Fruit fly (Drosophila melanogaster) whole organism, prepupa: ENCODE measurements around the gene Delta.
A peak's percentile ranks its signal among the peaks of the same experiment; 100 is the strongest.

ENCODE experiments used
- Blimp-1 ChIP-seq: fragments of 200-800 bp; sonication (Bioruptor generic); optimal IDR thresholded peaks from 3 replicates; lab custom pipeline; 2017; ENCODE audit warnings: missing biosample characterization, missing genetic modification characterization, mild to moderate bottlenecking, moderate library complexity, missing genetic modification reagents
- CG10669 ChIP-seq: fragments of 200-800 bp; sonication (Bioruptor generic); optimal IDR thresholded peaks from 3 replicates; lab custom pipeline; 2018; ENCODE audit warnings: missing biosample characterization, mild to moderate bottlenecking, missing genetic modification characterization, moderate library complexity
- CG11294 ChIP-seq: fragments of 200-800 bp; sonication (Bioruptor generic); IDR thresholded peaks from 2 replicates; pipeline ENCODE4 v1.3.6; 2022; ENCODE audit warnings: missing biosample characterization, missing genetic modification characterization
- CG11902 ChIP-seq: fragments of 200-800 bp; sonication (Bioruptor generic); optimal IDR thresholded peaks from 3 replicates; lab custom pipeline; 2016; ENCODE audit warnings: missing biosample characterization, missing genetic modification characterization
- CG16779 ChIP-seq: fragments of 200-800 bp; sonication (Bioruptor generic); optimal IDR thresholded peaks from 3 replicates; lab custom pipeline; 2017; ENCODE audit warnings: missing biosample characterization, mild to moderate bottlenecking, missing genetic modification characterization
- CG31627 ChIP-seq: fragments of 200-800 bp; sonication (Bioruptor generic); optimal IDR thresholded peaks from 3 replicates; lab custom pipeline; 2016; ENCODE audit warnings: missing biosample characterization, missing genetic modification characterization
- CG32006 ChIP-seq: fragments of 200-800 bp; sonication (Bioruptor generic); optimal IDR thresholded peaks from 3 replicates; lab custom pipeline; 2017; ENCODE audit warnings: missing biosample characterization, mild to moderate bottlenecking, missing genetic modification characterization
- CG34406 ChIP-seq: fragments of 200-800 bp; sonication (Bioruptor generic); optimal IDR thresholded peaks from 3 replicates; lab custom pipeline; 2016; ENCODE audit warnings: missing biosample characterization, missing genetic modification characterization
- CG3919 ChIP-seq: fragments of 200-800 bp; sonication (Bioruptor generic); optimal IDR thresholded peaks from 3 replicates; lab custom pipeline; 2016; ENCODE audit warnings: missing biosample characterization, missing genetic modification characterization
- CG6276 ChIP-seq: fragments of 200-800 bp; sonication (Bioruptor generic); optimal IDR thresholded peaks from 2 replicates; lab custom pipeline; 2017; ENCODE audit warnings: missing biosample characterization, mild to moderate bottlenecking, missing genetic modification characterization
- CG6792 ChIP-seq: fragments of 200-800 bp; sonication (Bioruptor generic); optimal IDR thresholded peaks from 3 replicates; lab custom pipeline; 2016; ENCODE audit warnings: missing biosample characterization, missing genetic modification characterization
- CG7368 ChIP-seq: fragments of 200-800 bp; sonication (Bioruptor generic); optimal IDR thresholded peaks from 3 replicates; lab custom pipeline; 2016; ENCODE audit warnings: missing biosample characterization, missing genetic modification characterization
- CG8319 ChIP-seq: fragments of 200-800 bp; sonication (Bioruptor generic); optimal IDR thresholded peaks from 3 replicates; lab custom pipeline; 2016; ENCODE audit warnings: missing biosample characterization, missing genetic modification characterization
- CG8632 ChIP-seq: fragments of 200-800 bp; sonication (Bioruptor generic); optimal IDR thresholded peaks from 3 replicates; lab custom pipeline; 2016; ENCODE audit warnings: missing biosample characterization, missing genetic modification characterization
- Eip75B ChIP-seq: fragments of 200-800 bp; sonication (Bioruptor generic); optimal IDR thresholded peaks from 3 replicates; lab custom pipeline; 2016; ENCODE audit warnings: missing biosample characterization, missing genetic modification characterization
- Eip78C ChIP-seq: fragments of 200-800 bp; sonication (Bioruptor generic); peaks from one replicate; lab custom pipeline; 2016; ENCODE audit warnings: missing biosample characterization, missing genetic modification characterization
- Eip93F ChIP-seq: fragments of 200-800 bp; sonication (Bioruptor generic); optimal IDR thresholded peaks from 2 replicates; lab custom pipeline; 2016; ENCODE audit warnings: missing biosample characterization, mild to moderate bottlenecking, missing genetic modification characterization
- Gug ChIP-seq: fragments of 200-800 bp; sonication (Bioruptor generic); IDR thresholded peaks from 2 replicates; pipeline ENCODE4 v1.3.6; 2022; ENCODE audit warnings: missing biosample characterization, missing genetic modification characterization
- Hr39 ChIP-seq: fragments of 200-800 bp; sonication (Bioruptor generic); optimal IDR thresholded peaks from 2 replicates; lab custom pipeline; 2016; ENCODE audit warnings: missing biosample characterization, missing genetic modification characterization
- Hr4 ChIP-seq: fragments of 200-800 bp; sonication (Bioruptor generic); optimal IDR thresholded peaks from 3 replicates; lab custom pipeline; 2016; ENCODE audit warnings: missing biosample characterization, missing genetic modification characterization
- Met ChIP-seq: fragments of 200-800 bp; sonication (Bioruptor generic); optimal IDR thresholded peaks from 3 replicates; lab custom pipeline; 2016; ENCODE audit warnings: missing biosample characterization, missing genetic modification characterization
- OdsH ChIP-seq: fragments of 200-800 bp; sonication (Bioruptor generic); optimal IDR thresholded peaks from 3 replicates; lab custom pipeline; 2016; ENCODE audit warnings: missing biosample characterization, missing genetic modification characterization
- Smox ChIP-seq: fragments of 200-800 bp; sonication (Bioruptor generic); optimal IDR thresholded peaks from 3 replicates; lab custom pipeline; 2016; ENCODE audit warnings: missing biosample characterization, missing genetic modification characterization
- Sox102F ChIP-seq: fragments of 200-800 bp; sonication (Bioruptor generic); optimal IDR thresholded peaks from 2 replicates; lab custom pipeline; 2016; ENCODE audit warnings: missing biosample characterization, mild to moderate bottlenecking, missing genetic modification characterization
- Sox14 ChIP-seq: fragments of 200-800 bp; sonication (Bioruptor generic); optimal IDR thresholded peaks from 3 replicates; lab custom pipeline; 2016; ENCODE audit warnings: missing biosample characterization, missing genetic modification characterization
- achi ChIP-seq: fragments of 200-800 bp; sonication (Bioruptor generic); optimal IDR thresholded peaks from 3 replicates; lab custom pipeline; 2016; ENCODE audit warnings: missing biosample characterization, missing genetic modification characterization
- acj6 ChIP-seq: fragments of 200-800 bp; sonication (Bioruptor generic); optimal IDR thresholded peaks from 3 replicates; lab custom pipeline; 2016; ENCODE audit warnings: missing biosample characterization, missing genetic modification characterization
- cyc ChIP-seq: fragments of 200-800 bp; sonication (Bioruptor generic); optimal IDR thresholded peaks from 3 replicates; lab custom pipeline; 2016; ENCODE audit warnings: missing biosample characterization, missing genetic modification characterization
- esn ChIP-seq: fragments of 200-800 bp; sonication (Bioruptor generic); optimal IDR thresholded peaks from 2 replicates; lab custom pipeline; 2016; ENCODE audit warnings: missing biosample characterization, mild to moderate bottlenecking, missing genetic modification characterization, moderate library complexity
- fd59A ChIP-seq: fragments of 200-800 bp; sonication (Bioruptor generic); optimal IDR thresholded peaks from 2 replicates; lab custom pipeline; 2017; ENCODE audit warnings: missing biosample characterization, mild to moderate bottlenecking, missing genetic modification characterization, missing genetic modification reagents
- lz ChIP-seq: fragments of 200-800 bp; sonication (Bioruptor generic); optimal IDR thresholded peaks from 3 replicates; lab custom pipeline; 2016; ENCODE audit warnings: missing biosample characterization, missing genetic modification characterization
- pdm3 ChIP-seq: fragments of 200-800 bp; sonication (Bioruptor generic); optimal IDR thresholded peaks from 3 replicates; lab custom pipeline; 2016; ENCODE audit warnings: missing biosample characterization, missing genetic modification characterization
- ss ChIP-seq, 2 experiments: fragments of 200-800 bp; sonication (Bioruptor generic); optimal IDR thresholded peaks; 2 replicates in 1 of 2; 3 replicates in 1 of 2; lab custom pipeline; 2017 to 2018; ENCODE audit warnings: mild to moderate bottlenecking in 2 of 2, missing biosample characterization in 2 of 2, missing genetic modification characterization in 2 of 2, moderate library complexity in 1 of 2
- svp ChIP-seq: fragments of 200-800 bp; sonication (Bioruptor generic); peaks from one replicate; lab custom pipeline; 2016; ENCODE audit warnings: missing biosample characterization, missing genetic modification characterization
- topi ChIP-seq: fragments of 200-800 bp; sonication (Bioruptor generic); optimal IDR thresholded peaks from 3 replicates; lab custom pipeline; 2016; ENCODE audit warnings: missing biosample characterization, missing genetic modification characterization
- vri ChIP-seq: fragments of 200-800 bp; sonication (Bioruptor generic); optimal IDR thresholded peaks from 3 replicates; lab custom pipeline; 2016; ENCODE audit warnings: missing biosample characterization, mild to moderate bottlenecking, missing genetic modification characterization

Delta gene

dm6 chr3R:19374689-19375088 lies 48.7 kb upstream of the Delta start, which contains the start of gene CG3581:
TSS of gene CG3581 (minus strand) at chr3R:19374789.
- TF ChIP-seq Eip78C (GFP tag; lab: Kevin White, UChicago) (no peak), fd59A (GFP tag; lab: Kevin White, UChicago) (no peak), CG16779 (tag; lab: Kevin White, UChicago) (no peak), topi (GFP tag; lab: Kevin White, UChicago) (no peak), Eip93F (GFP tag; lab: Kevin White, UChicago) (no peak), CG11294 (no peak), Smox (GFP tag; lab: Kevin White, UChicago) (no peak), cyc (GFP tag; lab: Kevin White, UChicago) (no peak)

dm6 chr3R:19370693-19371092 lies 44.7 kb upstream of the Delta start:
- TF ChIP-seq CG6276 (GFP tag; lab: Kevin White, UChicago): no peak
- peak; percentile 18 for TF ChIP-seq Eip78C (GFP tag; lab: Kevin White, UChicago)
- TF ChIP-seq svp (GFP tag; lab: Kevin White, UChicago): peak; percentile 16
- no peak for TF ChIP-seq CG6792 (GFP tag; lab: Kevin White, UChicago)

- TF ChIP-seq CG3919 (GFP tag; lab: Kevin White, UChicago): no peak
- TF ChIP-seq acj6 (GFP tag; lab: Kevin White, UChicago): no peak
- TF ChIP-seq, all 60 proteins: peak for 0
Observed at dm6 chr3R:19369060-19369459, 43.0 kb upstream of the Delta start.

dm6 chr3R:19362879-19363278 lies 36.9 kb upstream of the Delta start:
- TF ChIP-seq Gug: no peak
- peak; percentile 20 for TF ChIP-seq achi (GFP tag; lab: Kevin White, UChicago)
- TF ChIP-seq Eip78C (GFP tag; lab: Kevin White, UChicago): peak; percentile 36
- no peak for TF ChIP-seq CG8319 (GFP tag; lab: Kevin White, UChicago)
- peak; percentile 28 for TF ChIP-seq Blimp-1 (GFP tag; lab: Kevin White, UChicago)
- TF ChIP-seq CG8632: peak; percentile 23
- TF ChIP-seq CG3919 (GFP tag; lab: Kevin White, UChicago): no peak
- TF ChIP-seq Smox (GFP tag; lab: Kevin White, UChicago): peak; percentile 32
- TF ChIP-seq Sox14 (GFP tag; lab: Kevin White, UChicago): no peak
- TF ChIP-seq Hr39 (GFP tag; lab: Kevin White, UChicago): peak; percentile 35
- TF ChIP-seq esn (GFP tag; lab: Kevin White, UChicago): peak; percentile 53
- no peak for TF ChIP-seq CG10669 (GFP tag; lab: Kevin White, UChicago)
- TF ChIP-seq Eip75B: peak; percentile 44
- peak; percentile 35 for TF ChIP-seq OdsH
- no peak for TF ChIP-seq CG7368 (GFP tag; lab: Kevin White, UChicago)
- no peak for TF ChIP-seq ss (GFP tag; optimal IDR thresholded peaks at IDR 0.05; lab: Kevin White, UChicago)
- peak; percentile 41 for TF ChIP-seq lz (GFP tag; lab: Kevin White, UChicago)
- TF ChIP-seq Sox102F (GFP tag; lab: Kevin White, UChicago): peak; percentile 45
- peak; percentile 55 for TF ChIP-seq Met (GFP tag; lab: Kevin White, UChicago)
- TF ChIP-seq CG32006 (GFP tag; lab: Kevin White, UChicago): peak; percentile 12
- peak; percentile 17 for TF ChIP-seq CG31627 (GFP tag; lab: Kevin White, UChicago)
- TF ChIP-seq Hr4 (GFP tag; lab: Kevin White, UChicago): peak; percentile 15
- TF ChIP-seq pdm3 (GFP tag; lab: Kevin White, UChicago): peak; percentile 30
- TF ChIP-seq CG6792 (GFP tag; lab: Kevin White, UChicago): peak; percentile 21
- TF ChIP-seq acj6 (GFP tag; lab: Kevin White, UChicago): peak; percentile 38
- TF ChIP-seq CG34406: peak; percentile 50
- TF ChIP-seq vri (GFP tag; lab: Kevin White, UChicago): no peak
- no peak for TF ChIP-seq CG11902 (GFP tag; lab: Kevin White, UChicago)
- no peak for TF ChIP-seq svp (GFP tag; lab: Kevin White, UChicago)
- TF ChIP-seq, all 60 proteins: peak for 19
